Worm (Caenorhabditis elegans): ENCODE measurements around the gene phf-5.

- TF ChIP-seq zip-11 (GFP tag; IDR thresholded peaks at IDR 0.05) (no peak), zfp-3 (GFP tag; conservative IDR thresholded peaks at IDR 0.05) (no peak), pha-4 (GFP tag; IDR thresholded peaks at IDR 0.05) (no peak), pha-4 (tag; optimal IDR thresholded peaks at IDR 0.05) (no peak), sdz-12 (GFP tag; optimal IDR thresholded peaks at IDR 0.05) (no peak)
Observed at ce11 chrIII:2330389-2330788, 13.0 kb upstream of the phf-5 start.

Measured in whole organism, L4 larva.